Fruit fly (Drosophila melanogaster) Kc167 (cell line): Measurements from ENCODE around the gene CG10510.
A peak's percentile ranks its signal among the peaks of the same experiment; 100 is the strongest.

Experiments used
- Myc ChIP-seq: fragments of >200 bp; optimal IDR thresholded peaks from 2 replicates; lab custom pipeline; 2017; ENCODE audit warnings: missing external identifiers
- Sin3A ChIP-seq: fragments of >200 bp; optimal IDR thresholded peaks from 2 replicates; lab custom pipeline; 2018; ENCODE audit warnings: missing external identifiers
- h ChIP-seq: fragments of >200 bp; optimal IDR thresholded peaks from 3 replicates; lab custom pipeline; 2018; ENCODE audit warnings: missing external identifiers
- insv ChIP-seq: fragments of >200 bp; optimal IDR thresholded peaks from 3 replicates; lab custom pipeline; 2018; ENCODE audit warnings: missing external identifiers
- psq ChIP-seq: fragments of >200 bp; optimal IDR thresholded peaks from 2 replicates; lab custom pipeline; 2017; ENCODE audit warnings: missing external identifiers
- ttk ChIP-seq: sonication (Bioruptor generic); optimal IDR thresholded peaks from 2 replicates; lab custom pipeline; 2017; ENCODE audit warnings: missing external identifiers

CG10510 gene

dm6 chr3L:21220100-21220499, 10.2 kb upstream of the CG10510 start, which contains the start of gene CG43219:
CG43219 (plus strand) TSS chr3L:21220400.
- TF ChIP-seq psq, result no peak
- TF ChIP-seq Myc (lab: Kevin White, UChicago), result no peak
- TF ChIP-seq h (lab: Kevin White, UChicago), result no peak
- no peak for TF ChIP-seq ttk
- TF ChIP-seq Sin3A (lab: Kevin White, UChicago), result no peak
- no peak for TF ChIP-seq insv

- TF ChIP-seq ttk (no peak), Myc (lab: Kevin White, UChicago) (no peak), h (lab: Kevin White, UChicago) (no peak), Sin3A (lab: Kevin White, UChicago) (no peak), insv (no peak), psq (no peak)
These were observed 9.3 kb upstream of the CG10510 start for dm6 chr3L:21219160-21219559.

dm6 chr3L:21216697-21217291, 6.9 kb upstream of the CG10510 start, which contains the start of the genes Trmt112 and Ilk:
Trmt112 (minus strand) TSS chr3L:21216839.
Ilk (plus strand) TSS chr3L:21216901.
- no peak for TF ChIP-seq ttk
- no peak for TF ChIP-seq h (lab: Kevin White, UChicago)
- TF ChIP-seq Sin3A (lab: Kevin White, UChicago), result no peak
- TF ChIP-seq insv, result no peak
- TF ChIP-seq psq, result no peak
- TF ChIP-seq Myc (lab: Kevin White, UChicago), result no peak

DNA sequence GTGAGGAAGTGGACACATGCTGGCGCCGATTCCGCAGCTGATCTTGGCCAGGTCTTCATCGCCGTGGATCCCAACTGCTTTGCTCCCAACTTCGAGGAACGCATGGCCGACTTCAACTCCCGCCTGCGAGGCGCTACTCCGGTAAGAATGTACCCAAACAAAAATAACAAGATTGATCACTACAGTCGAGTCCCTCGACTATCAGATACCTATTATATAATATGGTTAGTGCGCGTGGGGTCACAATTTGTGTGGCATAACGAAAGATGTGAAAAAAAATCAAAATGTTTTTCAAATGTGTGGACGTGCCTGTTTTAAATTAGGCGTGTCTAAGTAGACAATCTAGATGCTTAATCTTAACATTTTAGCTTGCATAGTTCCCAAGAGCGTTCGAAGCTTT, 3.4 kb downstream of the CG10510 start:
- no peak for TF ChIP-seq h (lab: Kevin White, UChicago)
- TF ChIP-seq psq, result no peak
- no peak for TF ChIP-seq Sin3A (lab: Kevin White, UChicago)
- no peak for TF ChIP-seq insv
- TF ChIP-seq Myc (lab: Kevin White, UChicago), result no peak
- TF ChIP-seq ttk, result no peak

dm6 chr3L:21205496-21205824, 4.4 kb downstream of the CG10510 start:
- no peak for TF ChIP-seq Myc (lab: Kevin White, UChicago)

dm6 chr3L:21204581-21205495, 5.0 kb downstream of the CG10510 start:
- TF ChIP-seq insv, result no peak
- no peak for TF ChIP-seq h (lab: Kevin White, UChicago)
- no peak for TF ChIP-seq Sin3A (lab: Kevin White, UChicago)
- TF ChIP-seq Myc (lab: Kevin White, UChicago), result no peak
- TF ChIP-seq psq, result no peak
- no peak for TF ChIP-seq ttk

dm6 chr3L:21202777-21203282, 7.1 kb downstream of the CG10510 start, which contains the start of the genes Targ1, CG10512 and Targ2:
Targ1 (minus strand) TSS chr3L:21202882.
CG10512 (plus strand) TSS chr3L:21202920.
Targ2 (minus strand) TSS chr3L:21203232.
- TF ChIP-seq insv (no peak), psq (no peak), ttk (no peak), h (lab: Kevin White, UChicago) (no peak), Myc (lab: Kevin White, UChicago) (no peak), Sin3A (lab: Kevin White, UChicago) (no peak)

- no peak for TF ChIP-seq ttk
- peak; percentile 97 for TF ChIP-seq insv
These were observed 7.7 kb downstream of the CG10510 start for dm6 chr3L:21202029-21202776.

DNA sequence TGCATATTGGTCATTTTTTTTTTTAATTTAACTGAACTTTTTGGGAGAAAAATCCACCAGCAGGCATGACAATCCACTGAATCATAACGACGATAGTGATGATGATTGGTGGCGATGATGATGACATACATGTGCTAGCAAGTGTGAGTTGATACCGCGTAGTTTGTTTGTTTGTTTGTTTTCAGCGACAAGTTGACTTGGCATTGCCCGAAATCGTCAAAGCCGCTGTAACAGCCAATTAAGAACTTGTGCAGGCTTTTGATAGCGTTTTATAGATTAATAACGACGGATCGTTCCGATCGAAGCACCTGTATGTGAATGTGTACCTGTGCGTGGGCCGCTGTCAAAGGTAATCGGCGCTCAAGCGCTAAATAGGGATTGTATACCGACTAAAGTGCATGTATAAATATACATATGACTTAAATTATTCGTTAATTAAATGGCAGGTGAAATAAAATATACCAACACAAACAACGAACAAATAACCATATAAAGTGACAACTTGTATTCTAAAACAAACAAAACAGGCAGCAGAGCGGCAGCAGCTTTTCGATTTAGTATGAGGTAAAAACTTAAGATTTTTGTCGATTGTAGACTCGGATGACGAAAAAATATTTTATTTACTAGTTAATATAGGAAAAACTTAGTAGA, 8.5 kb downstream of the CG10510 start:
- TF ChIP-seq psq, result no peak

- TF ChIP-seq ttk (no peak), insv (no peak), Myc (lab: Kevin White, UChicago) (no peak), Sin3A (lab: Kevin White, UChicago) (no peak), psq (no peak), h (lab: Kevin White, UChicago) (no peak)
These were observed 9.3 kb downstream of the CG10510 start for dm6 chr3L:21200587-21200986.

DNA sequence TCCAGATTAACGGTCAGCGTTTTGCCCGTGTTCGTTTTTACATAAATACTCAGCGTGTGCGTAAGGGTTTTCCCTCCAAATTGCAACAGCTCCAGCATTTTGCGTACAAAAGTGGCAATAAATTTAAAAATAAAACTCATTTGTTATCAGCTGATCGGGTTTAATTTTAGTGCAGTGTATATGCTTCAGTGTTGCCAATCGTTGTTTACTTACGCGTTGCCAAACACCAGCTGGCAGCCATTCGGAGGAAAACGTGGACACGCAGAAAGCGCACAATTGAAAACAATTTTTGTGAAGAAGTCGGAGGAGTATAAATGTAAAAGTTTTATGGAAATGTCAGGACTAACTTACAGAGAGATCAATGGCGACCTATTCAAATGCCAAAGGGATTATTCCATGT, 13.3 kb downstream of the CG10510 start, which contains the start of the genes Targ3 and park:
Gene Targ3, plus strand, starts transcription at position 269 of the 400 bp plus-strand sequence.
Gene park, minus strand, starts transcription at position 291 of the 400 bp plus-strand sequence.
- TF ChIP-seq Myc (lab: Kevin White, UChicago), result no peak
- no peak for TF ChIP-seq h (lab: Kevin White, UChicago)
- no peak for TF ChIP-seq psq

DNA sequence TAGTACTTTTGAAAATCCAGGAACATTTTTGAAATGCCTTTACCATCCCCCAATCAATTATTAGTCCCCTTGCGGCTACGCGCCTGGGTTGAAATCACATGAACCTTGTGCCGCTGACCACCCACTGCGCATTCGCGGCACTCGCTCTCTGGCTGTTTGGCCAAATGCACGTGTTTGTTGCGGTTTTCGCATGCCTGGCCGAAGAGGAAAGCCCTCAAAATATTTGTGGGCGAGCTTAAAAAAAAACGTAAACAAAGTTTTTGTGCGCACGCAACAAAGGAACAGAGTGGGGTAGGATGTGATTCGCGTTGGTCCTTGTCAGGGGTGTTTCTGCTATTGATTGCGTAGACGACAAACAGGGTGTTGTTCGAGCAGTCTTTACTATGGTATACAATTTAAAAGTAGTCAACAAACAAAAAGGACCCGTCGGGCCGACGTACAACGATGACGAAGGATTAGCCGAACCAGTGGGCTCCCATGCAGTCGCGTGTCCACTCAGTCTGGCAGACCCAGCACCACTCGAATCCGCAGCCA, 15.4 kb downstream of the CG10510 start:
- TF ChIP-seq psq (no peak), ttk (no peak), Myc (lab: Kevin White, UChicago) (no peak), Sin3A (lab: Kevin White, UChicago) (no peak), h (lab: Kevin White, UChicago) (no peak), insv (no peak)
